Fruit fly (Drosophila melanogaster) whole organism, pupa: ENCODE data around the gene CG2186.

Experiments used
- CG10348 ChIP-seq: fragments of 200-800 bp; sonication (Bioruptor generic); IDR thresholded peaks from 2 replicates; pipeline ENCODE4 v1.3.6; 2022; ENCODE audit warnings: missing biosample characterization, missing genetic modification characterization
- CG12605 ChIP-seq: fragments of 200-800 bp; sonication (Bioruptor generic); IDR thresholded peaks from 2 replicates; pipeline ENCODE4 v1.3.6; 2022; ENCODE audit warnings: missing biosample characterization, missing genetic modification characterization
- CG13204 ChIP-seq: fragments of 200-800 bp; sonication (Bioruptor generic); optimal IDR thresholded peaks from 2 replicates; lab custom pipeline; 2018; ENCODE audit warnings: missing biosample characterization, mild to moderate bottlenecking, missing genetic modification characterization, moderate library complexity
- CG14655 ChIP-seq: fragments of 200-800 bp; sonication (Bioruptor generic); optimal IDR thresholded peaks from 3 replicates; lab custom pipeline; 2017; ENCODE audit warnings: mild to moderate bottlenecking, missing biosample characterization, missing genetic modification reagents, missing genetic modification characterization
- CG15710 ChIP-seq: fragments of 200-800 bp; sonication (Bioruptor generic); optimal IDR thresholded peaks from 2 replicates; lab custom pipeline; 2018; ENCODE audit warnings: missing biosample characterization, mild to moderate bottlenecking, missing genetic modification characterization, moderate library complexity
- CG17806 ChIP-seq: fragments of 200-800 bp; sonication (Bioruptor generic); optimal IDR thresholded peaks from 2 replicates; lab custom pipeline; 2018; ENCODE audit warnings: missing biosample characterization, mild to moderate bottlenecking, missing genetic modification characterization, moderate library complexity
- CG32121 ChIP-seq: fragments of 200-800 bp; sonication (Bioruptor generic); IDR thresholded peaks from 2 replicates; pipeline ENCODE4 v1.3.6; 2022; ENCODE audit warnings: missing biosample characterization, missing genetic modification characterization
- CG34367 ChIP-seq: fragments of 200-800 bp; sonication (Bioruptor generic); optimal IDR thresholded peaks from 2 replicates; lab custom pipeline; 2018; ENCODE audit warnings: missing biosample characterization, mild to moderate bottlenecking, missing genetic modification characterization
- CG4496 ChIP-seq: fragments of 200-800 bp; sonication (Bioruptor generic); IDR thresholded peaks from 3 replicates; pipeline ENCODE4 v1.3.6; 2022; ENCODE audit warnings: missing biosample characterization, missing genetic modification characterization
- CG8159 ChIP-seq: fragments of 200-800 bp; sonication (Bioruptor generic); optimal IDR thresholded peaks from 3 replicates; lab custom pipeline; 2018; ENCODE audit warnings: missing biosample characterization, mild to moderate bottlenecking, missing genetic modification characterization, moderate library complexity
- CG8301 ChIP-seq: fragments of 200-800 bp; sonication (Bioruptor generic); optimal IDR thresholded peaks from 2 replicates; lab custom pipeline; 2018; ENCODE audit warnings: missing biosample characterization, mild to moderate bottlenecking, missing genetic modification characterization
- CG9948 ChIP-seq: fragments of 200-800 bp; sonication (Bioruptor generic); optimal IDR thresholded peaks from 2 replicates; lab custom pipeline; 2018; ENCODE audit warnings: missing biosample characterization, mild to moderate bottlenecking, missing genetic modification characterization, moderate library complexity
- D1 ChIP-seq: fragments of 200-800 bp; sonication (Bioruptor generic); optimal IDR thresholded peaks from 2 replicates; lab custom pipeline; 2018; ENCODE audit warnings: missing biosample characterization, mild to moderate bottlenecking, missing genetic modification characterization, moderate library complexity
- EcR ChIP-seq: fragments of 200-800 bp; sonication (Bioruptor generic); optimal IDR thresholded peaks from 3 replicates; lab custom pipeline; 2019; ENCODE audit warnings: missing biosample characterization, missing genetic modification characterization, mild to moderate bottlenecking, moderate library complexity, missing genetic modification reagents
- Ets98B ChIP-seq: fragments of 200-800 bp; sonication (Bioruptor generic); IDR thresholded peaks from 2 replicates; pipeline ENCODE4 v1.3.6; 2022; ENCODE audit warnings: missing biosample characterization, missing genetic modification characterization
- Pif1A ChIP-seq: fragments of 200-800 bp; sonication (Bioruptor generic); optimal IDR thresholded peaks from 3 replicates; lab custom pipeline; 2016; ENCODE audit warnings: missing biosample characterization, missing genetic modification characterization
- Pif1B ChIP-seq: fragments of 200-800 bp; sonication (Bioruptor generic); optimal IDR thresholded peaks from 3 replicates; lab custom pipeline; 2016; ENCODE audit warnings: missing biosample characterization, missing genetic modification characterization
- Snoo ChIP-seq: fragments of 200-800 bp; sonication (Bioruptor generic); optimal IDR thresholded peaks from 3 replicates; lab custom pipeline; 2017; ENCODE audit warnings: missing biosample characterization, mild to moderate bottlenecking, missing genetic modification characterization, inconsistent platforms
- fd96Ca ChIP-seq: fragments of 200-800 bp; sonication (Bioruptor generic); IDR thresholded peaks from 3 replicates; pipeline ENCODE4 v1.3.6; 2022; ENCODE audit warnings: missing biosample characterization, missing genetic modification characterization
- gl ChIP-seq: fragments of 200-800 bp; sonication (Bioruptor generic); optimal IDR thresholded peaks from 2 replicates; lab custom pipeline; 2018; ENCODE audit warnings: missing biosample characterization, mild to moderate bottlenecking, missing genetic modification characterization
- rn ChIP-seq: fragments of 200-800 bp; sonication (Bioruptor generic); IDR thresholded peaks from 2 replicates; pipeline ENCODE4 v1.3.6; 2022; ENCODE audit warnings: missing biosample characterization, missing genetic modification characterization

Gene CG2186

DNA sequence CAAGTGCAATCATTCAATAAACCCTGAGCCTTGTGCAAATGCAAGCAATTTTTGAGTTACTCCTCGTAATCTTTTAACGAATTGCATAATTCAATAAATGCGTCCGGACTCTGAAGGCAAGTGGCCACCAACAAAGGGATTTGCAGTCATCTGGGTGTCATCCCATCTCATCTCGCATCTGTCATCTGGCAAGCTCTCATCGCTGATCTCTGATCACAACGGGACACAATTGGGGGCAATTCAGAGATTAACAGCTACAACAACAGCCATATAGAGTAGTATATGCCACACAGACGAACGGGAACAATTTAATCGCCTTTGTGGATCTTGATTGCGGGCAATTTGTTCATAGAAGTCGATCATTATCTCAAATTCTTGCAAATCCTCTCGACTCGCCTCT is 26.3 kb downstream of the CG2186 start:
- TF ChIP-seq CG13204 (GFP tag; lab: Kevin White, UChicago) (no peak), D1 (tag; lab: Kevin White, UChicago) (no peak), fd96Ca (GFP tag; lab: Robert Waterston, UW) (no peak), CG14655 (GFP tag; lab: Kevin White, UChicago) (no peak), rn (no peak), CG34367 (tag; lab: Kevin White, UChicago) (no peak), CG9948 (no peak), CG32121 (GFP tag; lab: Robert Waterston, UW) (no peak), gl (tag; lab: Kevin White, UChicago) (no peak), CG4496 (GFP tag; lab: Robert Waterston, UW) (no peak), CG12605 (no peak), CG15710 (no peak), CG8301 (tag; lab: Kevin White, UChicago) (no peak), CG8159 (tag; lab: Kevin White, UChicago) (no peak), CG17806 (tag; lab: Kevin White, UChicago) (no peak), Snoo (tag; lab: Kevin White, UChicago) (no peak), EcR (GFP tag; lab: Kevin White, UChicago) (no peak)

DNA sequence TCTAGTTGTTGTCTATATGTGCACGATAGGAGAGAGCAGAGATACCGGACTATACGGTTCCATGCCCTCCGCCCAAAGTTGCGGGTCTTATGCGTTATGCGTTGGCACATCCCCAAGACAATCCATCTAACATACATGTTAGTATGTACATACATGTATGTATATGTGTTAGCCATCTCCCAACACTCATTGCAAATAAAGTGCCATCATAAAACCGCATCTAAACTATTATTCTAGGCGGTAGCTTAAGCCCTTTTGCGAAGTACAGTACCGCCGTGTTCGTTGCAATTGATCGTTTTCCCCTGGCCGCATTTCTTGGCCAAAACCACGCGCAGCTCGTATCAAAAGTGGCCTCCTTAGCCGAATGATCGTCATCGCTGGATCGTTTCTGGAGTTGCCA is 29.0 kb downstream of the CG2186 start:
- TF ChIP-seq CG32121 (GFP tag; lab: Robert Waterston, UW) (no peak), Pif1B (GFP tag; lab: Kevin White, UChicago) (no peak), fd96Ca (GFP tag; lab: Robert Waterston, UW) (no peak), CG17806 (tag; lab: Kevin White, UChicago) (no peak), D1 (tag; lab: Kevin White, UChicago) (no peak), CG14655 (GFP tag; lab: Kevin White, UChicago) (no peak)
- TF ChIP-seq, all 21 proteins: peak for 0

dm6 chrX:10887643-10888042 is 30.2 kb downstream of the CG2186 start:
- TF ChIP-seq CG14655 (GFP tag; lab: Kevin White, UChicago) (no peak), EcR (GFP tag; lab: Kevin White, UChicago) (no peak), fd96Ca (GFP tag; lab: Robert Waterston, UW) (no peak), Pif1A (GFP tag; lab: Kevin White, UChicago) (no peak), CG8159 (tag; lab: Kevin White, UChicago) (no peak), CG12605 (no peak), CG13204 (GFP tag; lab: Kevin White, UChicago) (no peak), CG34367 (tag; lab: Kevin White, UChicago) (no peak), CG15710 (no peak), CG17806 (tag; lab: Kevin White, UChicago) (no peak), Snoo (tag; lab: Kevin White, UChicago) (no peak), gl (tag; lab: Kevin White, UChicago) (no peak), CG4496 (GFP tag; lab: Robert Waterston, UW) (no peak), Ets98B (GFP tag; lab: Robert Waterston, UW) (no peak), CG8301 (tag; lab: Kevin White, UChicago) (no peak), CG9948 (no peak)

DNA sequence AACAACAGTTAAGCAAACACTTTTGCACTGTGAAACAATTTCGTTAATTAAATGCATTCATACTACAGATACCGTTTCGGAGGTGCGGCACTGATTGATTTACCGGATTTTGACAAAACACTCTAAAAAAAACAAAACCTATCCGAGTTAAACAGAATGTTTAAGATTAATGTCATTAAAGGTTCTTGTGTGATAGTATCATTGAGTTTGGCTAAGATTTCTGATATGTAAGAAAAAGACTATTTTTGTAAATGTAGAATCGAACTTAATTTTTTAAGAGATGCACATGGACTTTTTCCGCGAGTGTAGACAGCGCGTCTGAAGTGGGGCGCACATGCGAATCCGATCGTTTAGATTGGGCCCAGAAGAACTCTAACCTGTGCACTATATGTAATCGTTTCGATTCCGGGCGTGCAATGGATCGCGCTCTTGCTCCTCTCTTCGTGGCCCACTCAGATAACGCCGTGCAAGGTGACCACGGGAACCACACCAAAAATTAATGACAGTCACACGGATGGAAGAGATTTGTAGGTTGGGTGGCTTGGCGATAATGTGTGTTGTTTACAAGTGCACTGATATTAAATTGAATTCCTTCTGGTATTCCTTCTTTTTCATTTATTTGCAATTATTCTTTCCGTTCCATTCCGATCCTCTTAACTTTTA is 32.6 kb downstream of the CG2186 start:
- no peak for TF ChIP-seq CG32121 (GFP tag; lab: Robert Waterston, UW)
- no peak for TF ChIP-seq fd96Ca (GFP tag; lab: Robert Waterston, UW)
- TF ChIP-seq rn = no peak
- no peak for TF ChIP-seq CG8301 (tag; lab: Kevin White, UChicago)
- no peak for TF ChIP-seq CG8159 (tag; lab: Kevin White, UChicago)
- TF ChIP-seq CG12605 = no peak
- no peak for TF ChIP-seq CG15710
- no peak for TF ChIP-seq CG14655 (GFP tag; lab: Kevin White, UChicago)
- TF ChIP-seq Pif1B (GFP tag; lab: Kevin White, UChicago) = no peak
- no peak for TF ChIP-seq D1 (tag; lab: Kevin White, UChicago)
- no peak for TF ChIP-seq Pif1A (GFP tag; lab: Kevin White, UChicago)
- no peak for TF ChIP-seq CG34367 (tag; lab: Kevin White, UChicago)
- TF ChIP-seq CG9948 = no peak
- no peak for TF ChIP-seq CG4496 (GFP tag; lab: Robert Waterston, UW)
- no peak for TF ChIP-seq EcR (GFP tag; lab: Kevin White, UChicago)
- TF ChIP-seq CG10348 (GFP tag; lab: Robert Waterston, UW) = no peak
- no peak for TF ChIP-seq CG13204 (GFP tag; lab: Kevin White, UChicago)
- no peak for TF ChIP-seq Ets98B (GFP tag; lab: Robert Waterston, UW)
- no peak for TF ChIP-seq gl (tag; lab: Kevin White, UChicago)

DNA sequence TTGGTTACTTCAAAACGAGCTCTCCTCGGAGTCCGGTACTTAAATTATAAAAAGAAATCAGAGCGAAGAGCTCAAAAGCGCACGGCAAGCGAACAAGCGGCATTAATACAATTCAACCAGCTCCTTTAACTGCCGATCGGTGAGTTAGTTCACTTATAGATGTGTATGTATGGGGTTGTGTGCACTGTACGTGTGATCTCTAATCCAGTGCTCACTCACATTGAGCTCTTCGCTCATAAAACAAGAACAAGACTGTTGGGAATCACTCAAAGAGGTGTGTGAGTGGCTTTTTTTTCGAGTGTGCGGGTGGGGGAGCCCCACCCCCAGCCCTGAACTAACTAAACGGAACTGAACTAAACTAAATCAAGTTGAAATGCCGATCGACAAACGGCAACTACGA is 33.7 kb downstream of the CG2186 start, which contains the start of gene Ork1:
Ork1 (minus strand) TSS at position 101 of the 400 bp plus-strand sequence.
- no peak for TF ChIP-seq CG8301 (tag; lab: Kevin White, UChicago)
- TF ChIP-seq CG10348 (GFP tag; lab: Robert Waterston, UW) = no peak
- TF ChIP-seq CG8159 (tag; lab: Kevin White, UChicago) = no peak
- no peak for TF ChIP-seq CG4496 (GFP tag; lab: Robert Waterston, UW)
- no peak for TF ChIP-seq Ets98B (GFP tag; lab: Robert Waterston, UW)
- TF ChIP-seq gl (tag; lab: Kevin White, UChicago) = no peak
- no peak for TF ChIP-seq CG12605
- no peak for TF ChIP-seq CG13204 (GFP tag; lab: Kevin White, UChicago)
- no peak for TF ChIP-seq CG17806 (tag; lab: Kevin White, UChicago)
- TF ChIP-seq CG9948 = no peak
- no peak for TF ChIP-seq Pif1B (GFP tag; lab: Kevin White, UChicago)
- no peak for TF ChIP-seq fd96Ca (GFP tag; lab: Robert Waterston, UW)
- TF ChIP-seq Snoo (tag; lab: Kevin White, UChicago) = no peak
- TF ChIP-seq Pif1A (GFP tag; lab: Kevin White, UChicago) = no peak
- no peak for TF ChIP-seq rn
